Fruit fly (Drosophila melanogaster) whole organism, embryonic: ENCODE data around the gene Cog3.

Source experiments
- Asciz ChIP-seq: fragments of 200-800 bp; sonication (Bioruptor generic); optimal IDR thresholded peaks from 2 replicates; lab custom pipeline; 2017; ENCODE audit warnings: missing biosample characterization, mild to moderate bottlenecking, missing genetic modification characterization, missing genetic modification reagents
- Awh ChIP-seq: fragments of 200-800 bp; sonication (Bioruptor generic); IDR thresholded peaks from 2 replicates; pipeline ENCODE4, ENCODE4 v1.3.6; 2022; ENCODE audit warnings: missing biosample characterization, missing genetic modification characterization
- CG10209 ChIP-seq: fragments of 200-800 bp; sonication (Bioruptor generic); optimal IDR thresholded peaks from 3 replicates; lab custom pipeline; 2017; ENCODE audit warnings: missing biosample characterization, mild to moderate bottlenecking, missing genetic modification characterization, missing genetic modification reagents
- CG10267 ChIP-seq: fragments of 200-800 bp; sonication (Bioruptor generic); optimal IDR thresholded peaks from 2 replicates; lab custom pipeline; 2018; ENCODE audit warnings: missing biosample characterization, mild to moderate bottlenecking, missing genetic modification characterization, moderate library complexity
- CG10366 ChIP-seq: fragments of 200-800 bp; sonication (Bioruptor generic); IDR thresholded peaks from 2 replicates; pipeline ENCODE4 v1.3.6; 2022; ENCODE audit warnings: missing biosample characterization, missing genetic modification characterization
- CG10543 ChIP-seq: fragments of 200-800 bp; sonication (Bioruptor generic); optimal IDR thresholded peaks from 3 replicates; lab custom pipeline; 2017; ENCODE audit warnings: missing biosample characterization, mild to moderate bottlenecking, missing genetic modification characterization, moderate library complexity
- CG11398 ChIP-seq: fragments of 200-800 bp; sonication (Bioruptor generic); optimal IDR thresholded peaks from 2 replicates; lab custom pipeline; 2016; ENCODE audit warnings: missing biosample characterization, missing genetic modification characterization
- CG11456 ChIP-seq: fragments of 200-800 bp; sonication (Bioruptor generic); IDR thresholded peaks from 3 replicates; pipeline ENCODE4 v1.3.6; 2022; ENCODE audit warnings: missing biosample characterization, missing genetic modification characterization
- CG11695 ChIP-seq: fragments of 200-800 bp; sonication (Bioruptor generic); IDR thresholded peaks from 3 replicates; pipeline ENCODE4 v1.3.6; 2022; ENCODE audit warnings: missing biosample characterization, missing genetic modification characterization
- CG12659 ChIP-seq: fragments of 200-800 bp; sonication (Bioruptor generic); optimal IDR thresholded peaks from 3 replicates; lab custom pipeline; 2017; ENCODE audit warnings: mild to moderate bottlenecking, missing biosample characterization, missing genetic modification reagents, missing genetic modification characterization
- CG15011 ChIP-seq: fragments of 200-800 bp; sonication (Bioruptor generic); optimal IDR thresholded peaks from 3 replicates; lab custom pipeline; 2018; ENCODE audit warnings: missing biosample characterization, mild to moderate bottlenecking, missing genetic modification characterization
- CG18262 ChIP-seq: fragments of 200-800 bp; optimal IDR thresholded peaks from 3 replicates; lab custom pipeline; 2019; ENCODE audit warnings: missing biosample characterization, mild to moderate bottlenecking, missing genetic modification characterization, moderate library complexity
- CG2120 ChIP-seq: fragments of 200-800 bp; sonication (Bioruptor generic); optimal IDR thresholded peaks from 3 replicates; lab custom pipeline; 2016; ENCODE audit warnings: missing biosample characterization, missing genetic modification characterization
- CG3847 ChIP-seq: fragments of 200-800 bp; sonication (Bioruptor generic); IDR thresholded peaks from 2 replicates; pipeline ENCODE4 v1.3.6; 2022; ENCODE audit warnings: missing biosample characterization, missing genetic modification characterization
- CG3995 ChIP-seq: fragments of 200-800 bp; sonication (Bioruptor generic); optimal IDR thresholded peaks from 3 replicates; lab custom pipeline; 2016; ENCODE audit warnings: missing biosample characterization, missing genetic modification characterization
- CG4730 ChIP-seq: fragments of 200-800 bp; sonication (Bioruptor generic); IDR thresholded peaks from 2 replicates; pipeline ENCODE4 v1.3.6; 2022; ENCODE audit warnings: missing biosample characterization, missing genetic modification characterization
- CG6683 ChIP-seq: fragments of 200-800 bp; sonication (Bioruptor generic); optimal IDR thresholded peaks from 2 replicates; lab custom pipeline; 2017; ENCODE audit warnings: missing biosample characterization, mild to moderate bottlenecking, missing genetic modification characterization, missing genetic modification reagents
- CG7357 ChIP-seq: fragments of 200-800 bp; sonication (Bioruptor generic); IDR thresholded peaks from 3 replicates; pipeline ENCODE4 v1.3.6; 2022; ENCODE audit warnings: missing biosample characterization, missing genetic modification characterization
- CG7786 ChIP-seq: fragments of 200-800 bp; sonication (Bioruptor generic); optimal IDR thresholded peaks from 2 replicates; lab custom pipeline; 2016; ENCODE audit warnings: missing biosample characterization, missing genetic modification characterization
- CG9932 ChIP-seq: fragments of 200-800 bp; sonication (Bioruptor generic); IDR thresholded peaks from 2 replicates; pipeline ENCODE4 v1.3.6; 2022; ENCODE audit warnings: missing biosample characterization, missing genetic modification characterization
- Dbx ChIP-seq: fragments of 200-800 bp; sonication (Bioruptor generic); IDR thresholded peaks from 3 replicates; pipeline ENCODE4 v1.3.6; 2022; ENCODE audit warnings: missing biosample characterization, missing genetic modification characterization
- Doc3 ChIP-seq: fragments of 200-800 bp; sonication (Bioruptor generic); IDR thresholded peaks from 3 replicates; pipeline ENCODE4 v1.3.6; 2022; ENCODE audit warnings: missing biosample characterization, missing genetic modification characterization; ENCODE audit not compliant: partially characterized antibody
- Fer1 ChIP-seq: fragments of 200-800 bp; sonication (Bioruptor generic); optimal IDR thresholded peaks from 2 replicates; lab custom pipeline; 2017; ENCODE audit warnings: missing biosample characterization, mild to moderate bottlenecking, missing genetic modification characterization
- Fer2 ChIP-seq: fragments of 200-800 bp; sonication (Bioruptor generic); optimal IDR thresholded peaks from 2 replicates; lab custom pipeline; 2018; ENCODE audit warnings: missing biosample characterization, mild to moderate bottlenecking, missing genetic modification characterization, moderate library complexity
- HLHmδ ChIP-seq: fragments of 200-800 bp; sonication (Bioruptor generic); optimal IDR thresholded peaks from 2 replicates; lab custom pipeline; 2018; ENCODE audit warnings: missing biosample characterization, mild to moderate bottlenecking, missing genetic modification characterization, moderate library complexity
- Hand ChIP-seq: fragments of 200-800 bp; sonication (Bioruptor generic); optimal IDR thresholded peaks from 2 replicates; lab custom pipeline; 2017; ENCODE audit warnings: mild to moderate bottlenecking, missing biosample characterization, missing genetic modification reagents, missing genetic modification characterization
- Hmx ChIP-seq: fragments of 200-800 bp; sonication (Bioruptor generic); optimal IDR thresholded peaks from 2 replicates; lab custom pipeline; 2016; ENCODE audit warnings: missing biosample characterization, missing genetic modification characterization
- Hr3 ChIP-seq: fragments of 200-800 bp; sonication (Bioruptor generic); optimal IDR thresholded peaks from 3 replicates; lab custom pipeline; 2016; ENCODE audit warnings: missing biosample characterization, missing genetic modification characterization
- Max ChIP-seq: fragments of 200-800 bp; sonication (Bioruptor generic); optimal IDR thresholded peaks from 2 replicates; lab custom pipeline; 2016; ENCODE audit warnings: missing biosample characterization, mild to moderate bottlenecking, missing genetic modification characterization
- Mrtf ChIP-seq: fragments of 200-800 bp; sonication (Bioruptor generic); IDR thresholded peaks from 3 replicates; pipeline ENCODE4 v1.3.6; 2022; ENCODE audit warnings: missing biosample characterization, missing genetic modification characterization
- Myb ChIP-seq: fragments of 200-800 bp; sonication (Bioruptor generic); optimal IDR thresholded peaks from 2 replicates; lab custom pipeline; 2016; ENCODE audit warnings: missing biosample characterization, missing genetic modification characterization
- NK7.1 ChIP-seq: fragments of 200-800 bp; sonication (Bioruptor generic); optimal IDR thresholded peaks from 3 replicates; lab custom pipeline; 2016; ENCODE audit warnings: missing biosample characterization, missing genetic modification characterization
- Side ChIP-seq: fragments of 200-800 bp; sonication (Bioruptor generic); optimal IDR thresholded peaks from 2 replicates; lab custom pipeline; 2016; ENCODE audit warnings: missing biosample characterization, missing genetic modification characterization
- Six4 ChIP-seq: fragments of 200-800 bp; sonication (Bioruptor generic); optimal IDR thresholded peaks from 2 replicates; lab custom pipeline; 2016; ENCODE audit warnings: missing biosample characterization, missing genetic modification characterization
- Sox102F ChIP-seq: fragments of 200-800 bp; sonication (Bioruptor generic); optimal IDR thresholded peaks from 2 replicates; lab custom pipeline; 2018; ENCODE audit warnings: missing biosample characterization, mild to moderate bottlenecking, missing genetic modification characterization, moderate library complexity
- Xrp1 ChIP-seq: fragments of 200-800 bp; sonication (Bioruptor generic); IDR thresholded peaks from 2 replicates; pipeline ENCODE4 v1.3.6; 2022; ENCODE audit warnings: missing biosample characterization, missing genetic modification characterization
- caup ChIP-seq: fragments of 200-800 bp; sonication (Bioruptor generic); optimal IDR thresholded peaks from 3 replicates; lab custom pipeline; 2017; ENCODE audit warnings: missing biosample characterization, mild to moderate bottlenecking, missing genetic modification characterization, moderate library complexity; ENCODE audit not compliant: severe bottlenecking
- ci ChIP-seq: fragments of 200-800 bp; sonication (Bioruptor generic); IDR thresholded peaks from 3 replicates; pipeline ENCODE4 v1.3.6; 2022; ENCODE audit warnings: missing biosample characterization, missing genetic modification characterization
- cwo ChIP-seq: fragments of 200-800 bp; sonication (Bioruptor generic); optimal IDR thresholded peaks from 3 replicates; lab custom pipeline; 2017; ENCODE audit warnings: missing biosample characterization, missing genetic modification characterization, mild to moderate bottlenecking, moderate library complexity, missing genetic modification reagents
- da ChIP-seq: fragments of 200-800 bp; sonication (Bioruptor generic); optimal IDR thresholded peaks from 2 replicates; lab custom pipeline; 2016; ENCODE audit warnings: missing biosample characterization, missing genetic modification characterization
- danr ChIP-seq: fragments of 200-800 bp; sonication (Bioruptor generic); IDR thresholded peaks from 2 replicates; pipeline ENCODE4 v1.3.6; 2022; ENCODE audit warnings: missing biosample characterization, missing genetic modification characterization
- gcm ChIP-seq: fragments of 200-800 bp; sonication (Bioruptor generic); optimal IDR thresholded peaks from 2 replicates; lab custom pipeline; 2019; ENCODE audit warnings: missing biosample characterization, mild to moderate bottlenecking, missing genetic modification characterization, moderate library complexity
- ham ChIP-seq: fragments of 200-800 bp; sonication (Bioruptor generic); IDR thresholded peaks from 2 replicates; pipeline ENCODE4 v1.3.6; 2022; ENCODE audit warnings: missing biosample characterization, missing genetic modification characterization
- jumu ChIP-seq: fragments of 200-800 bp; sonication (Bioruptor generic); optimal IDR thresholded peaks from 3 replicates; lab custom pipeline; 2016; ENCODE audit warnings: missing biosample characterization, missing genetic modification characterization
- org-1 ChIP-seq: fragments of 200-800 bp; sonication (Bioruptor generic); optimal IDR thresholded peaks from 2 replicates; lab custom pipeline; 2017; ENCODE audit warnings: missing biosample characterization, missing genetic modification characterization
- row ChIP-seq: fragments of 200-800 bp; sonication (Bioruptor generic); IDR thresholded peaks from 3 replicates; pipeline ENCODE4 v1.3.6; 2022; ENCODE audit warnings: missing biosample characterization, missing genetic modification characterization
- sqz ChIP-seq: fragments of 200-800 bp; sonication (Bioruptor generic); optimal IDR thresholded peaks from 3 replicates; lab custom pipeline; 2018; ENCODE audit warnings: missing biosample characterization, mild to moderate bottlenecking, missing genetic modification characterization
- sug ChIP-seq: fragments of 200-800 bp; optimal IDR thresholded peaks from 2 replicates; lab custom pipeline; 2019; ENCODE audit warnings: missing biosample characterization, mild to moderate bottlenecking, missing genetic modification characterization, moderate library complexity
- tin ChIP-seq: fragments of 200-800 bp; sonication (Bioruptor generic); optimal IDR thresholded peaks from 3 replicates; lab custom pipeline; 2016; ENCODE audit warnings: missing biosample characterization, missing genetic modification characterization
- trh ChIP-seq: fragments of 200-800 bp; sonication (Bioruptor generic); optimal IDR thresholded peaks from 2 replicates; lab custom pipeline; 2016; ENCODE audit warnings: missing biosample characterization, missing genetic modification characterization
- zf30C ChIP-seq: fragments of 200-800 bp; sonication (Bioruptor generic); optimal IDR thresholded peaks from 3 replicates; lab custom pipeline; 2018; ENCODE audit warnings: missing biosample characterization, mild to moderate bottlenecking, missing genetic modification characterization

Cog3 gene

dm6 chr2L:3475948-3476347 is 19.1 kb upstream of the Cog3 start (continued):
- TF ChIP-seq CG10366 (no peak), ham (no peak), CG15011 (GFP tag; lab: Kevin White, UChicago) (peak; percentile 26), CG2120 (GFP tag; lab: Kevin White, UChicago) (peak; percentile 78), CG10209 (GFP tag; lab: Kevin White, UChicago) (peak; percentile 62), Sox102F (peak; percentile 65), CG18262 (tag; lab: Kevin White, UChicago) (peak; percentile 66), sqz (GFP tag; lab: Kevin White, UChicago) (no peak), caup (GFP tag; lab: Kevin White, UChicago) (peak; percentile 46), danr (peak; percentile 56; the same call in 1 of the 2 replicates), Side (peak; percentile 17), ci (GFP tag; lab: Robert Waterston, UW) (peak; percentile 40), Myb (GFP tag; lab: Kevin White, UChicago) (peak; percentile 24), CG4730 (GFP tag; lab: Robert Waterston, UW) (peak; percentile 35; the same call in 1 of the 2 replicates), CG3995 (peak; percentile 11), tin (GFP tag; lab: Kevin White, UChicago) (peak; percentile 72), Fer2 (tag; lab: Kevin White, UChicago) (peak; percentile 27), CG3847 (GFP tag; lab: Robert Waterston, UW) (peak; percentile 52), CG6683 (peak; percentile 15), gcm (peak; percentile 3), Doc3 (GFP tag; lab: Robert Waterston, UW) (no peak), Six4 (peak; percentile 58), NK7.1 (GFP tag; lab: Kevin White, UChicago) (peak; percentile 29), CG10543 (peak; percentile 21), Fer1 (peak; percentile 72), CG11456 (0 out of 3 replicates have a peak, but pooled peaks have one; percentile 62), Max (peak; percentile 29), CG12659 (GFP tag; lab: Kevin White, UChicago) (peak; percentile 70), Asciz (GFP tag; lab: Kevin White, UChicago) (peak; percentile 57), CG7357 (GFP tag; lab: Robert Waterston, UW) (0 out of 3 replicates have a peak, but pooled peaks have one; percentile 23), Dbx (GFP tag; lab: Robert Waterston, UW) (peak; percentile 55; the same call in 1 of the 3 replicates), Xrp1 (GFP tag; lab: Robert Waterston, UW) (peak; percentile 39; the same call in 1 of the 2 replicates), Hmx (peak; percentile 53), CG10267 (tag; lab: Kevin White, UChicago) (peak; percentile 46), Hr3 (GFP tag; lab: Kevin White, UChicago) (peak; percentile 49), CG11398 (no peak), Awh (GFP tag; lab: Robert Waterston, UW) (no peak), org-1 (GFP tag; lab: Kevin White, UChicago) (peak; percentile 73), Hand (GFP tag; lab: Kevin White, UChicago) (peak; percentile 5), CG9932 (GFP tag; lab: Robert Waterston, UW) (peak; percentile 65), da (GFP tag; lab: Kevin White, UChicago) (no peak), Mrtf (GFP tag; lab: Robert Waterston, UW) (no peak; the same call in 2 of the 3 replicates), trh (no peak), cwo (peak; percentile 70), row (peak; percentile 82), CG11695 (GFP tag; lab: Robert Waterston, UW) (peak; percentile 72; the same call in 2 of the 3 replicates), jumu (GFP tag; lab: Kevin White, UChicago) (peak; percentile 5), sug (tag; lab: Kevin White, UChicago) (peak; percentile 49), HLHmδ (GFP tag; lab: Kevin White, UChicago) (no peak), CG7786 (GFP tag; lab: Kevin White, UChicago) (peak; percentile 47), zf30C (GFP tag; lab: Kevin White, UChicago) (no peak)
